Worm (Caenorhabditis elegans) whole organism, late embryonic: ENCODE results near the gene mrps-18A.

Experiments
- C08G9.2 ChIP-seq: sonication (generic microtip); optimal IDR thresholded peaks from 2 replicates; lab custom pipeline; 2016; ENCODE audit warnings: mild to moderate bottlenecking, missing genetic modification characterization, moderate library complexity, missing compliant biosample characterization
- C38D4.7 ChIP-seq: fragments of 200-800 bp; sonication (Bioruptor generic); optimal IDR thresholded peaks from 2 replicates; lab custom pipeline; 2018; ENCODE audit warnings: mild to moderate bottlenecking, missing genetic modification characterization, moderate library complexity, missing compliant biosample characterization
- F13H6.1 ChIP-seq: sonication (generic microtip); optimal IDR thresholded peaks from 2 replicates; lab custom pipeline; 2016; ENCODE audit warnings: missing genetic modification characterization, missing compliant biosample characterization
- ama-1 ChIP-seq: fragments of 150-350 bp; optimal IDR thresholded peaks from 2 replicates; lab custom pipeline; 2014
- ceh-22 ChIP-seq: sonication (generic microtip); optimal IDR thresholded peaks from 2 replicates; lab custom pipeline; 2017; ENCODE audit warnings: missing biosample characterization, missing genetic modification characterization
- ceh-24 ChIP-seq: sonication (generic microtip); optimal IDR thresholded peaks from 2 replicates; lab custom pipeline; 2016; ENCODE audit warnings: mild to moderate bottlenecking, missing genetic modification characterization, missing compliant biosample characterization
- ceh-30 ChIP-seq: fragments of 150-350 bp; optimal IDR thresholded peaks from 2 replicates; lab custom pipeline; 2014; ENCODE audit warnings: missing biosample characterization, missing genetic modification characterization
- ceh-31 ChIP-seq: sonication (generic microtip); optimal IDR thresholded peaks from 2 replicates; lab custom pipeline; 2016; ENCODE audit warnings: missing genetic modification characterization, missing compliant biosample characterization
- ceh-34 ChIP-seq: sonication (generic microtip); optimal IDR thresholded peaks from 2 replicates; lab custom pipeline; 2016; ENCODE audit warnings: mild to moderate bottlenecking, missing genetic modification characterization, missing compliant biosample characterization
- ceh-48 ChIP-seq: sonication (generic microtip); optimal IDR thresholded peaks from 2 replicates; lab custom pipeline; 2016; ENCODE audit warnings: missing genetic modification characterization, inconsistent platforms, missing compliant biosample characterization
- ceh-6 ChIP-seq: fragments of 200-800 bp; sonication (Bioruptor generic); optimal IDR thresholded peaks from 2 replicates; lab custom pipeline; 2018; ENCODE audit warnings: mild to moderate bottlenecking, missing genetic modification characterization, missing compliant biosample characterization
- dmd-4 ChIP-seq: sonication (generic microtip); optimal IDR thresholded peaks from 2 replicates; lab custom pipeline; 2016; ENCODE audit warnings: borderline replicate concordance, missing genetic modification characterization, missing compliant biosample characterization
- elt-2 ChIP-seq: sonication (generic microtip); optimal IDR thresholded peaks from 2 replicates; lab custom pipeline; 2016; ENCODE audit warnings: missing genetic modification reagents, missing genetic modification characterization, missing compliant biosample characterization
- ets-4 ChIP-seq: sonication (generic microtip); optimal IDR thresholded peaks from 2 replicates; lab custom pipeline; 2016; ENCODE audit warnings: missing genetic modification characterization, missing compliant biosample characterization
- fkh-6 ChIP-seq: sonication (generic microtip); optimal IDR thresholded peaks from 2 replicates; lab custom pipeline; 2016; ENCODE audit warnings: missing genetic modification characterization, missing compliant biosample characterization
- gmeb-2 ChIP-seq: sonication (generic microtip); optimal IDR thresholded peaks from 2 replicates; lab custom pipeline; 2016; ENCODE audit warnings: missing genetic modification characterization, inconsistent platforms, missing compliant biosample characterization
- hlh-15 ChIP-seq: sonication (generic microtip); optimal IDR thresholded peaks from 2 replicates; lab custom pipeline; 2016; ENCODE audit warnings: missing genetic modification characterization, missing compliant biosample characterization
- hlh-30 ChIP-seq: sonication (generic microtip); optimal IDR thresholded peaks from 2 replicates; lab custom pipeline; 2017; ENCODE audit warnings: antibody characterized with exemption, missing genetic modification characterization, missing compliant biosample characterization; ENCODE audit not compliant: insufficient read depth
- hlh-6 ChIP-seq: sonication (generic microtip); optimal IDR thresholded peaks from 2 replicates; lab custom pipeline; 2016; ENCODE audit warnings: missing genotype, missing genetic modification characterization, missing compliant biosample characterization
- madf-2 ChIP-seq: sonication (generic microtip); optimal IDR thresholded peaks from 2 replicates; lab custom pipeline; 2017; ENCODE audit warnings: missing genetic modification characterization, missing compliant biosample characterization
- nfya-1 ChIP-seq: sonication (generic microtip); optimal IDR thresholded peaks from 2 replicates; lab custom pipeline; 2017; ENCODE audit warnings: missing genetic modification characterization, mild to moderate bottlenecking, missing compliant biosample characterization, antibody characterized with exemption, moderate library complexity
- nhr-11 ChIP-seq: fragments of 150-350 bp; optimal IDR thresholded peaks from 2 replicates; lab custom pipeline; 2014; ENCODE audit warnings: missing biosample characterization, missing genetic modification characterization
- nhr-232 ChIP-seq: sonication (generic microtip); optimal IDR thresholded peaks from 2 replicates; lab custom pipeline; 2016; ENCODE audit warnings: missing genetic modification characterization, missing compliant biosample characterization
- odd-2 ChIP-seq: sonication (generic microtip); optimal IDR thresholded peaks from 2 replicates; lab custom pipeline; 2017; ENCODE audit warnings: antibody characterized with exemption, mild to moderate bottlenecking, missing genetic modification characterization, missing compliant biosample characterization
- pax-1 ChIP-seq: fragments of 150-350 bp; optimal IDR thresholded peaks from 2 replicates; lab custom pipeline; 2014; ENCODE audit warnings: missing biosample characterization, missing genetic modification characterization
- pha-2 ChIP-seq: sonication (generic microtip); optimal IDR thresholded peaks from 2 replicates; lab custom pipeline; 2017; ENCODE audit warnings: mild to moderate bottlenecking, missing genetic modification characterization, missing compliant biosample characterization
- pros-1 ChIP-seq: fragments of 150-350 bp; optimal IDR thresholded peaks from 2 replicates; lab custom pipeline; 2014; ENCODE audit warnings: missing biosample characterization, missing genetic modification reagents, missing genetic modification characterization
- ref-2 ChIP-seq: sonication (generic microtip); optimal IDR thresholded peaks from 2 replicates; lab custom pipeline; 2016; ENCODE audit warnings: missing genetic modification characterization, missing compliant biosample characterization
- rnt-1 ChIP-seq: sonication (generic microtip); optimal IDR thresholded peaks from 2 replicates; lab custom pipeline; 2016; ENCODE audit warnings: missing genetic modification characterization, missing compliant biosample characterization
- sdc-2 ChIP-seq: sonication (generic microtip); optimal IDR thresholded peaks from 2 replicates; lab custom pipeline; 2016; ENCODE audit warnings: missing genotype, missing genetic modification characterization, missing compliant biosample characterization
- sox-2 ChIP-seq: fragments of 200-800 bp; sonication (Bioruptor generic); IDR thresholded peaks from 2 replicates; pipeline ENCODE4 v1.3.6; 2022; ENCODE audit warnings: missing genetic modification reagents, missing genetic modification characterization, missing compliant biosample characterization
- syd-9 ChIP-seq: sonication (generic microtip); optimal IDR thresholded peaks from 2 replicates; lab custom pipeline; 2016; ENCODE audit warnings: mild to moderate bottlenecking, missing genetic modification characterization, moderate library complexity, missing compliant biosample characterization
- tbx-7 ChIP-seq: sonication (generic microtip); optimal IDR thresholded peaks from 2 replicates; lab custom pipeline; 2016; ENCODE audit warnings: missing genotype, missing genetic modification characterization, missing compliant biosample characterization
- unc-3 ChIP-seq, 2 experiments: fragments of 200-800 bp in 1 of 2; sonication (Bioruptor generic) in 1 of 2; sonication (generic microtip) in 1 of 2; conservative IDR thresholded peaks in 1 of 2; optimal IDR thresholded peaks in 1 of 2; 2 replicates each; pipeline versions ENCODE4 v1.3.6 to Lab custom; 2016 to 2022; ENCODE audit warnings: missing compliant biosample characterization in 2 of 2, missing genetic modification characterization in 2 of 2, missing genetic modification reagents in 1 of 2
- unc-42 ChIP-seq: sonication (generic microtip); optimal IDR thresholded peaks from 2 replicates; lab custom pipeline; 2016; ENCODE audit warnings: missing genotype, missing genetic modification characterization, missing compliant biosample characterization

Gene mrps-18A

DNA sequence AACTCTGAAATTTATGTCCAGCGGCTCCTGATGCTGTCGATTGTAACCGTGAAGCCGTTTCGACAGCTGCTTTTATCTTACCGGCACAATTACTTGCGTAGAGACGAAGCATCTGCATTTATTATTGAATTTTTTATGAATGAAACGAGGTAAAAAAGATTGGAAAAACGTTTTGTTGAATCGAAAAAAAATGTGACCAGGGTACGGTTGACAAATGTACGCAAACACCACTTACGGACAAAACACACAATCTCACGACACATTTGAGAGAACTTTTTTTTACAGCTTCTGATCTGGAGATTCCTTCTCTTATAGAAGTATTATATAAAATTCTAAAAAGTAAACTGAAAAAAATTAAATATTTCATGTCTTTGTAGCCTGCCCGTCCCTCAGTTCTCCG lies at the start of gene mrps-18A, which contains the start of gene ZC262.2:
mrps-18A (minus strand) TSS at position 141 of the 400 bp plus-strand sequence.
ZC262.2 (plus strand) TSS at position 284 of the 400 bp plus-strand sequence.
- TF ChIP-seq sox-2 (GFP tag; lab: Robert Waterston, UW) (no peak), nfya-1 (peak; percentile 9), syd-9 (tag; lab: Kevin White, UChicago) (no peak), dmd-4 (no peak), hlh-30 (peak; percentile 62)

DNA sequence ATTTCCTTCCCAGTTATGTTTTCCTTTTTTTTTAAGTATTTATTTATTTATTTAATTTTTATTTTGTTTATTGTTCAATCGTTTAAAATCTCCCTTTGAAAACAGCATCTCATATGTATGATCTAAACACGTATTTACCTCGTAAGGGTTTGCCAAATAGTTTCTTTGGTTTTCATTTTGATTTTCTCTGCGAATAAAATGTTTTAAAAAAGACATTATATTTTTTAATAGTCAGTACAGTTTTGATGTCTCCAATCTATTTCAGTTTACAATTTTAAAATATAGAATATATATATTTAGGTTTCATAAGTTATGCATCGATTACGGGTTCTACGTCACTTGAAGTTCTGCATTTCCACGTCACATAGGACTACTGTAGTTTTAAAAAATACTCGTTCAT lies 48.9 kb upstream of the mrps-18A start, which contains the start of gene R05D3.12:
R05D3.12 (plus strand) TSS at position 301 of the 400 bp plus-strand sequence.
- TF ChIP-seq madf-2 (tag; lab: Kevin White, UChicago) (no peak), ama-1 (lab: Kevin White, UChicago) (no peak), pros-1 (tag; lab: Kevin White, UChicago) (no peak), nhr-11 (no peak), rnt-1 (tag; lab: Kevin White, UChicago) (no peak), ref-2 (tag; lab: Kevin White, UChicago) (no peak), unc-3 (GFP tag; conservative IDR thresholded peaks at IDR 0.05; lab: Robert Waterston, UW) (no peak), unc-3 (tag; optimal IDR thresholded peaks at IDR 0.05; lab: Kevin White, UChicago) (no peak), sdc-2 (tag; lab: Kevin White, UChicago) (no peak), hlh-15 (no peak), dmd-4 (no peak), C08G9.2 (tag; lab: Kevin White, UChicago) (no peak), ceh-6 (GFP tag; lab: Kevin White, UChicago) (no peak)

DNA sequence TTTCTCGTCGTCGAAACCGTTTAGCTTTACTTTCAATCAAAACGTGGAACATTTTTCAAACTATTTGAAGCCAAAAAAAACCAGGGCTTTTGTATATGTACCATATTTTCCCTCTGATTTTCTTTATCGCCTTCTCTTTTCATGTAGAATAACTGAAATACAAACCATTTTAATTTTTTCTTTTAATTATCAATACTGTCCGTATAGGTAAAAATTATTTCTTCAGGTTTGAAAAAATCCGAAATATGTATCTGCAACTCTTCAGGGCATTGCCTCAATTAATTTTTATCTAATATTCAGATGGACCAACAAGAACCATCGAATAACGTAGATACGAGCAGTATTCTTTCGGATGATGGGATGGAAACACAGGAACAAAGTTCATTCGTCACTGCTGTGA lies 43.3 kb upstream of the mrps-18A start, which contains the start of gene met-2:
met-2 (plus strand) TSS at position 301 of the 400 bp plus-strand sequence.
- TF ChIP-seq ceh-31 (tag; lab: Kevin White, UChicago) (no peak), ceh-48 (tag; lab: Kevin White, UChicago) (no peak), ceh-22 (no peak), C08G9.2 (tag; lab: Kevin White, UChicago) (no peak), odd-2 (tag; lab: Kevin White, UChicago) (no peak), fkh-6 (no peak), unc-42 (no peak), ceh-24 (tag; lab: Kevin White, UChicago) (no peak), C38D4.7 (GFP tag; lab: Kevin White, UChicago) (no peak), ets-4 (tag; lab: Kevin White, UChicago) (no peak), pax-1 (tag; lab: Kevin White, UChicago) (no peak)

DNA sequence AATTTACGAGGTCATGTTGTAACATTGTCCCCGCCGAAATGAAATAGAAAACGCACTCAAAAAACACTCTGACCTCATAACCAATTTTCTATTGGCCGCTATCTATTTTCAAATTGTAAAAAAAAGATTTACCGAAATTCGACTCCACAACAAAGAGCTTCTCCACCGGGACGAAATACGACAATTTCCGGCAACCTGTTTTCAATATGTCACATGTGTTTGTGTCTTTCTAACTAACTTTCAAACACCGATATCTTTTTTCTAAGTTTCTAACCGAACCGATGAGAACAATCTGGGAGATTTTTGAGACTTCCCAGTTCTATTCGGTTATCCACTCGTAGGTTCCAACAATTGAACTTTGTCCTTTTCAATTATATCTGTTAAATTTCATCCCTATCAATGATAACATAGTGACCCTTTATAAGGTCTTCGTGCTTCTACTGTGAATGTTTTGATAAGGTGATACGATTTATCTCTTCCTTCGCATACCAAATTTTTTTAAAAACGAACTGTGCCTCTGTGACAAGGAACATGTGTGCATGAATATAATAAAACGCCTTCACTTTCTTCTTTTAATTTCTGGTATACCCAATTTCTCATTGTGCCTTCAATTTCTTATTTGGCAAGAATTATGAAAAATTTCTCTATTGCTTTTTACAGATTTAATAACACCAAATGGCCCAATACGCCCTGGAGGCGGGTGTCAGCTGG lies 40.0 kb upstream of the mrps-18A start, which contains the start of gene lmbr-1:
lmbr-1 (plus strand) TSS at position 661 of the 711 bp plus-strand sequence.
- no peak for TF ChIP-seq rnt-1 (tag; lab: Kevin White, UChicago)
- TF ChIP-seq F13H6.1 (tag; lab: Kevin White, UChicago): no peak
- TF ChIP-seq ceh-30: no peak
- no peak for TF ChIP-seq hlh-6 (tag; lab: Kevin White, UChicago)
- no peak for TF ChIP-seq tbx-7
- TF ChIP-seq nhr-232: no peak
- TF ChIP-seq unc-42: no peak
- TF ChIP-seq ama-1 (lab: Kevin White, UChicago): no peak
- TF ChIP-seq gmeb-2: no peak
- no peak for TF ChIP-seq odd-2 (tag; lab: Kevin White, UChicago)
- no peak for TF ChIP-seq pha-2 (tag; lab: Kevin White, UChicago)
- no peak for TF ChIP-seq elt-2 (tag; lab: Kevin White, UChicago)
- no peak for TF ChIP-seq ref-2 (tag; lab: Kevin White, UChicago)
- no peak for TF ChIP-seq ceh-34 (tag; lab: Kevin White, UChicago)
